Worm (Caenorhabditis elegans): Measurements from ENCODE around the gene srp-7.

srp-7 gene

ce11 chrV:8178914-8179542, at the start of gene srp-7:
Gene srp-7, plus strand, starts transcription at chrV:8179126.
- TF ChIP-seq nhr-25 (tag; optimal IDR thresholded peaks at IDR 0.05), result no peak
- TF ChIP-seq unc-55 (GFP tag; optimal IDR thresholded peaks at IDR 0.05), result peak; percentile 19
- no peak for TF ChIP-seq nhr-11 (tag; optimal IDR thresholded peaks at IDR 0.05)
- no peak for TF ChIP-seq unc-62 (GFP tag; optimal IDR thresholded peaks at IDR 0.05)
- TF ChIP-seq nhr-6 (tag; optimal IDR thresholded peaks at IDR 0.05), result no peak
- no peak for TF ChIP-seq aly-2 (tag; optimal IDR thresholded peaks at IDR 0.05)
- no peak for TF ChIP-seq ztf-1 (GFP tag; conservative IDR thresholded peaks at IDR 0.05)
- peak; percentile 51 for TF ChIP-seq C34F6.9 (tag; optimal IDR thresholded peaks at IDR 0.05)
- peak; percentile 50 for TF ChIP-seq crh-2 (tag; optimal IDR thresholded peaks at IDR 0.05)
- no peak for TF ChIP-seq mbf-1 (tag; optimal IDR thresholded peaks at IDR 0.05)
- no peak for TF ChIP-seq peb-1 (tag; optimal IDR thresholded peaks at IDR 0.05)
- peak; percentile 29 for TF ChIP-seq ama-1 (optimal IDR thresholded peaks at IDR 0.05)
- TF ChIP-seq nhr-237 (tag; optimal IDR thresholded peaks at IDR 0.05), result no peak
- no peak for TF ChIP-seq alr-1 (tag; optimal IDR thresholded peaks at IDR 0.05)
- TF ChIP-seq F13H6.1 (tag; optimal IDR thresholded peaks at IDR 0.05), result no peak
- TF ChIP-seq sma-3 (GFP tag; optimal IDR thresholded peaks at IDR 0.05), result no peak
- TF ChIP-seq fos-1 (tag; optimal IDR thresholded peaks at IDR 0.05), result peak; percentile 21
- no peak for TF ChIP-seq blmp-1 (tag; optimal IDR thresholded peaks at IDR 0.05; ENCODE audit: insufficient read depth)
- TF ChIP-seq ZK546.5 (tag; optimal IDR thresholded peaks at IDR 0.05), result no peak
- TF ChIP-seq ztf-11 (tag; optimal IDR thresholded peaks at IDR 0.05), result no peak
- TF ChIP-seq unc-39 (tag; optimal IDR thresholded peaks at IDR 0.05), result no peak
- TF ChIP-seq Y55F3AM.14 (GFP tag; optimal IDR thresholded peaks at IDR 0.05), result no peak
- TF ChIP-seq R02D3.7 (tag; optimal IDR thresholded peaks at IDR 0.05), result no peak
- no peak for TF ChIP-seq snpc-4 (tag; optimal IDR thresholded peaks at IDR 0.05)

- TF ChIP-seq gmeb-1 (tag; optimal IDR thresholded peaks at IDR 0.05) (no peak), fos-1 (tag; optimal IDR thresholded peaks at IDR 0.05) (no peak), lin-13 (GFP tag; optimal IDR thresholded peaks at IDR 0.05) (no peak), sem-4 (tag; optimal IDR thresholded peaks at IDR 0.05) (no peak), Y55F3AM.14 (GFP tag; optimal IDR thresholded peaks at IDR 0.05) (no peak), lin-11 (tag; optimal IDR thresholded peaks at IDR 0.05) (no peak), mbf-1 (tag; optimal IDR thresholded peaks at IDR 0.05) (no peak), elt-1 (tag; optimal IDR thresholded peaks at IDR 0.05) (no peak), egl-27 (tag; optimal IDR thresholded peaks at IDR 0.05) (no peak), aly-2 (tag; optimal IDR thresholded peaks at IDR 0.05) (no peak), nhr-23 (tag; optimal IDR thresholded peaks at IDR 0.05) (no peak), mab-5 (tag; optimal IDR thresholded peaks at IDR 0.05) (no peak), alr-1 (tag; optimal IDR thresholded peaks at IDR 0.05) (no peak), nhr-11 (tag; optimal IDR thresholded peaks at IDR 0.05) (no peak)
Measured at ce11 chrV:8129252-8129651, 49.7 kb upstream of the srp-7 start, which contains the start of gene spr-1. Gene spr-1, minus strand, starts transcription at chrV:8129352.

ce11 chrV:8129719-8130118, 49.2 kb upstream of the srp-7 start:
- TF ChIP-seq mdl-1 (tag; optimal IDR thresholded peaks at IDR 0.05), result no peak
- no peak for TF ChIP-seq ztf-11 (tag; optimal IDR thresholded peaks at IDR 0.05)
- no peak for TF ChIP-seq aly-2 (tag; optimal IDR thresholded peaks at IDR 0.05)
- TF ChIP-seq C34F6.9 (tag; optimal IDR thresholded peaks at IDR 0.05), result no peak
- TF ChIP-seq dmd-4 (tag; optimal IDR thresholded peaks at IDR 0.05), result no peak
- no peak for TF ChIP-seq lin-11 (tag; optimal IDR thresholded peaks at IDR 0.05)
- TF ChIP-seq nhr-129 (tag; optimal IDR thresholded peaks at IDR 0.05), result no peak
- TF ChIP-seq unc-39 (tag; optimal IDR thresholded peaks at IDR 0.05), result no peak
- no peak for TF ChIP-seq fos-1 (tag; optimal IDR thresholded peaks at IDR 0.05)
- no peak for TF ChIP-seq mbf-1 (tag; optimal IDR thresholded peaks at IDR 0.05)
- TF ChIP-seq egl-27 (tag; optimal IDR thresholded peaks at IDR 0.05), result no peak
- no peak for TF ChIP-seq ama-1 (optimal IDR thresholded peaks at IDR 0.05)
- no peak for TF ChIP-seq skn-1 (tag; optimal IDR thresholded peaks at IDR 0.05)

- TF ChIP-seq ztf-1 (GFP tag; conservative IDR thresholded peaks at IDR 0.05), result no peak
- peak; percentile 26 for TF ChIP-seq ztf-4 (tag; optimal IDR thresholded peaks at IDR 0.05)
- peak; percentile 92 for TF ChIP-seq C34F6.9 (tag; optimal IDR thresholded peaks at IDR 0.05)
- TF ChIP-seq ceh-82 (tag; optimal IDR thresholded peaks at IDR 0.05), result no peak
- TF ChIP-seq elt-1 (tag; optimal IDR thresholded peaks at IDR 0.05), result no peak
- TF ChIP-seq ama-1 (optimal IDR thresholded peaks at IDR 0.05), result peak; percentile 26
- TF ChIP-seq sem-4 (tag; optimal IDR thresholded peaks at IDR 0.05), result no peak
- peak; percentile 70 for TF ChIP-seq nhr-129 (tag; optimal IDR thresholded peaks at IDR 0.05)
- TF ChIP-seq lsy-2 (tag; optimal IDR thresholded peaks at IDR 0.05), result peak in 1 of 2 experiments; percentile 64
- TF ChIP-seq snpc-4 (tag; optimal IDR thresholded peaks at IDR 0.05), result peak; percentile 47
- TF ChIP-seq zag-1 (tag; optimal IDR thresholded peaks at IDR 0.05), result peak; percentile 76
- TF ChIP-seq aly-2 (tag; optimal IDR thresholded peaks at IDR 0.05), result peak; percentile 35
- TF ChIP-seq mdl-1 (tag; optimal IDR thresholded peaks at IDR 0.05), result peak in 1 of 2 experiments; percentile 61
- peak; percentile 70 for TF ChIP-seq sma-9 (GFP tag; optimal IDR thresholded peaks at IDR 0.05)
- no peak for TF ChIP-seq sma-9 (tag; optimal IDR thresholded peaks at IDR 0.05)
- TF ChIP-seq unc-55 (GFP tag; optimal IDR thresholded peaks at IDR 0.05), result peak; percentile 62
- TF ChIP-seq crh-2 (tag; optimal IDR thresholded peaks at IDR 0.05), result peak; percentile 45
- TF ChIP-seq Y55F3AM.14 (GFP tag; optimal IDR thresholded peaks at IDR 0.05), result no peak
- TF ChIP-seq F13H6.1 (tag; optimal IDR thresholded peaks at IDR 0.05), result peak; percentile 49
- no peak for TF ChIP-seq alr-1 (tag; optimal IDR thresholded peaks at IDR 0.05)
- peak; percentile 2 for TF ChIP-seq nhr-25 (tag; optimal IDR thresholded peaks at IDR 0.05)
- TF ChIP-seq fos-1 (tag; optimal IDR thresholded peaks at IDR 0.05), result peak; percentile 48
- TF ChIP-seq egl-27 (tag; optimal IDR thresholded peaks at IDR 0.05), result peak; percentile 14
- peak; percentile 55 for TF ChIP-seq mab-5 (tag; optimal IDR thresholded peaks at IDR 0.05)
- TF ChIP-seq nhr-21 (tag; optimal IDR thresholded peaks at IDR 0.05), result peak; percentile 16
Measured at ce11 chrV:8130149-8130661, 48.7 kb upstream of the srp-7 start, which contains the start of gene snap-1. Gene snap-1, plus strand, starts transcription at chrV:8130611.
